Worm (Caenorhabditis elegans) whole organism, L2 larva: ENCODE results near the gene smg-6.
A peak's percentile ranks its signal among the peaks of the same experiment; 100 is the strongest.

ENCODE experiments used
- F13H6.1 ChIP-seq: sonication (generic microtip); optimal IDR thresholded peaks from 2 replicates; lab custom pipeline; 2016; ENCODE audit warnings: missing genetic modification characterization, missing compliant biosample characterization
- alr-1 ChIP-seq: fragments of 150-350 bp; optimal IDR thresholded peaks from 2 replicates; lab custom pipeline; 2014; ENCODE audit warnings: missing biosample characterization, missing genetic modification characterization
- egl-27 ChIP-seq: sonication (generic microtip); optimal IDR thresholded peaks from 3 replicates; lab custom pipeline; 2017; ENCODE audit warnings: missing biosample characterization, missing genetic modification reagents, missing genetic modification characterization
- fos-1 ChIP-seq: fragments of 150-350 bp; optimal IDR thresholded peaks from 2 replicates; lab custom pipeline; 2014; ENCODE audit warnings: missing biosample characterization, missing genetic modification characterization
- lin-11 ChIP-seq: fragments of 150-350 bp; sonication (generic microtip); optimal IDR thresholded peaks from 2 replicates; lab custom pipeline; 2014; ENCODE audit warnings: missing biosample characterization, missing genetic modification characterization, inconsistent platforms, mixed read lengths
- lsy-2 ChIP-seq, 2 experiments: fragments of 150-350 bp in 1 of 2; sonication (generic microtip) in 1 of 2; optimal IDR thresholded peaks; 2 replicates each; lab custom pipeline; 2014 to 2017; ENCODE audit warnings: missing biosample characterization in 2 of 2, missing genetic modification characterization in 2 of 2
- nhr-12 ChIP-seq: fragments of 150-350 bp; optimal IDR thresholded peaks from 2 replicates; lab custom pipeline; 2014; ENCODE audit warnings: missing biosample characterization, missing genetic modification characterization
- nhr-25 ChIP-seq: fragments of 150-350 bp; sonication (generic microtip); optimal IDR thresholded peaks from 3 replicates; lab custom pipeline; 2014; ENCODE audit warnings: missing biosample characterization, missing genetic modification characterization
- unc-62 ChIP-seq: fragments of 150-350 bp; optimal IDR thresholded peaks from 2 replicates; lab custom pipeline; 2014; ENCODE audit warnings: missing biosample characterization, missing genetic modification reagents, missing genetic modification characterization

DNA sequence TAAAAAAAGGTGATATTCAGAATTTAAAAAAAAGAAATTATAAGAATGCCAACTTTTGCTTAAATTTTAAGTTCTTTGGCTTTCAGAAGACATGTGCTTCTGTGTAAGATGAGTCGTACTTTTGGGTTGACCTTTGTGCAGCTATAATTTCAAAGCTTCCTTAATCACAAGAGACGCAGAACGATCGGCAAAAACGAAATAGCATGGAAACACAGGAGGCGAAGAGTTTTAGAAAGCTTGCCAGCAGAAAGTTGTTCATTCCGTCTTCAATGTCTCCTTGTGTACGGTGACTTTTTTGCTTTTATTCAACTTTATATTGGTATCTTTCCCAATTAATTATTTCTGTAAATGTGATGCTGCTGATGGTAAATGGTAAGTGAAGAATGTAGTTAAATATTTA lies 40.7 kb upstream of the smg-6 start:
- TF ChIP-seq unc-62 (GFP tag; lab: Kevin White, UChicago) (no peak), nhr-12 (tag; lab: Kevin White, UChicago) (no peak), alr-1 (no peak), lsy-2 (tag; optimal IDR thresholded peaks at IDR 0.05; lab: Kevin White, UChicago) (peak in 1 of 2 experiments; percentile 6), lin-11 (tag; lab: Kevin White, UChicago) (no peak), F13H6.1 (tag; lab: Kevin White, UChicago) (no peak), nhr-25 (tag; lab: Kevin White, UChicago) (no peak), egl-27 (no peak), fos-1 (tag; lab: Kevin White, UChicago) (no peak)
